Worm (Caenorhabditis elegans) whole organism, young adult: ENCODE measurements around the gene ZC155.4.

ENCODE experiments used
- B0019.2 ChIP-seq: fragments of 200-800 bp; sonication (Bioruptor generic); conservative IDR thresholded peaks from 2 replicates; pipeline ENCODE4 v1.3.6; 2022; ENCODE audit warnings: missing genetic modification reagents, missing genetic modification characterization, missing compliant biosample characterization
- B0261.1 ChIP-seq: sonication (generic microtip); optimal IDR thresholded peaks from 2 replicates; lab custom pipeline; 2016; ENCODE audit warnings: mild to moderate bottlenecking, missing genetic modification characterization, moderate library complexity, missing compliant biosample characterization
- B0336.3 ChIP-seq: fragments of 200-800 bp; sonication (Bioruptor generic); IDR thresholded peaks from 2 replicates; pipeline ENCODE4 v1.3.6; 2022; ENCODE audit warnings: missing genetic modification characterization, missing compliant biosample characterization
- F33H1.4 ChIP-seq: fragments of 200-800 bp; sonication (Bioruptor generic); IDR thresholded peaks from 2 replicates; pipeline ENCODE4 v1.3.6; 2022; ENCODE audit warnings: missing genetic modification reagents, missing genetic modification characterization, missing compliant biosample characterization
- F37B4.10 ChIP-seq: fragments of 200-800 bp; sonication (Bioruptor generic); IDR thresholded peaks from 2 replicates; pipeline ENCODE4 v1.3.6; 2022; ENCODE audit warnings: missing genetic modification characterization, missing compliant biosample characterization
- F57C9.4 ChIP-seq: sonication (generic microtip); optimal IDR thresholded peaks from 2 replicates; lab custom pipeline; 2017; ENCODE audit warnings: mild to moderate bottlenecking, missing genetic modification characterization, missing compliant biosample characterization
- K12H6.12 ChIP-seq: fragments of 200-800 bp; sonication (Bioruptor generic); optimal IDR thresholded peaks from 2 replicates; lab custom pipeline; 2018; ENCODE audit warnings: mild to moderate bottlenecking, missing genetic modification characterization, missing compliant biosample characterization
- T07F8.4 ChIP-seq: sonication (generic microtip); optimal IDR thresholded peaks from 2 replicates; lab custom pipeline; 2016; ENCODE audit warnings: mild to moderate bottlenecking, missing genetic modification characterization, moderate library complexity, missing compliant biosample characterization
- T26A5.8 ChIP-seq: sonication (generic microtip); optimal IDR thresholded peaks from 2 replicates; lab custom pipeline; 2016; ENCODE audit warnings: missing genetic modification characterization, missing compliant biosample characterization
- Y53F4B.3 ChIP-seq: fragments of 200-800 bp; sonication (Bioruptor generic); IDR thresholded peaks from 2 replicates; pipeline ENCODE4 v1.3.6; 2022; ENCODE audit warnings: missing genetic modification reagents, missing genetic modification characterization, missing compliant biosample characterization
- Y56A3A.18 ChIP-seq: fragments of 200-800 bp; sonication (Bioruptor generic); IDR thresholded peaks from 2 replicates; pipeline ENCODE4 v1.3.6; 2022; ENCODE audit warnings: missing genetic modification reagents, missing genetic modification characterization, missing compliant biosample characterization
- akir-1 ChIP-seq: fragments of 200-800 bp; sonication (Bioruptor generic); optimal IDR thresholded peaks from 2 replicates; lab custom pipeline; 2018; ENCODE audit warnings: mild to moderate bottlenecking, missing genetic modification characterization, moderate library complexity, missing compliant biosample characterization
- ceh-100 ChIP-seq: fragments of 200-800 bp; sonication (Bioruptor generic); IDR thresholded peaks from 2 replicates; pipeline ENCODE4 v1.3.6; 2022; ENCODE audit warnings: missing genetic modification reagents, missing genetic modification characterization, missing compliant biosample characterization
- ceh-40 ChIP-seq: fragments of 200-800 bp; sonication (Bioruptor generic); IDR thresholded peaks from 2 replicates; pipeline ENCODE4 v1.3.6; 2022; ENCODE audit warnings: missing genetic modification characterization, missing compliant biosample characterization
- dpff-1 ChIP-seq: sonication (generic microtip); optimal IDR thresholded peaks from 2 replicates; lab custom pipeline; 2017; ENCODE audit warnings: mild to moderate bottlenecking, missing genetic modification characterization, missing compliant biosample characterization
- dpl-1 ChIP-seq: fragments of 150-350 bp; optimal IDR thresholded peaks from 2 replicates; lab custom pipeline; 2014; ENCODE audit warnings: missing biosample characterization, missing genetic modification reagents, missing genetic modification characterization
- him-1 ChIP-seq: sonication (generic microtip); optimal IDR thresholded peaks from 2 replicates; lab custom pipeline; 2016; ENCODE audit warnings: missing genotype, missing genetic modification reagents, missing genetic modification characterization, missing compliant biosample characterization
- hlh-26 ChIP-seq: fragments of 200-800 bp; sonication (Bioruptor generic); conservative IDR thresholded peaks from 2 replicates; pipeline ENCODE4 v1.3.6; 2022; ENCODE audit warnings: missing genetic modification reagents, missing genetic modification characterization, missing compliant biosample characterization
- hmg-20 ChIP-seq: fragments of 200-800 bp; sonication (Bioruptor generic); IDR thresholded peaks from 2 replicates; pipeline ENCODE4 v1.3.6; 2022; ENCODE audit warnings: missing genetic modification reagents, missing genetic modification characterization, missing compliant biosample characterization
- hrde-1 ChIP-seq: sonication (generic microtip); optimal IDR thresholded peaks from 2 replicates; lab custom pipeline; 2016; ENCODE audit warnings: missing genetic modification characterization, mild to moderate bottlenecking, missing compliant biosample characterization, moderate library complexity, missing genotype, missing genetic modification reagents, borderline replicate concordance
- let-526 ChIP-seq: fragments of 200-800 bp; sonication (Bioruptor generic); IDR thresholded peaks from 2 replicates; pipeline ENCODE4 v1.3.6; 2022; ENCODE audit warnings: missing genetic modification reagents, missing genetic modification characterization, missing compliant biosample characterization
- let-607 ChIP-seq, 2 experiments: fragments of 200-800 bp in 1 of 2; sonication (Bioruptor generic) in 1 of 2; sonication (generic microtip) in 1 of 2; optimal IDR thresholded peaks; 2 replicates each; lab custom pipeline; 2016 to 2018; ENCODE audit warnings: mild to moderate bottlenecking in 2 of 2, missing compliant biosample characterization in 2 of 2, missing genetic modification characterization in 2 of 2, moderate library complexity in 2 of 2, missing genotype in 1 of 2
- lin-54 ChIP-seq: fragments of 200-800 bp; sonication (Bioruptor generic); optimal IDR thresholded peaks from 2 replicates; lab custom pipeline; 2018; ENCODE audit warnings: mild to moderate bottlenecking, missing genetic modification characterization, missing compliant biosample characterization
- lsy-27 ChIP-seq: sonication (generic microtip); optimal IDR thresholded peaks from 2 replicates; lab custom pipeline; 2017; ENCODE audit warnings: missing genetic modification characterization, mild to moderate bottlenecking, missing compliant biosample characterization, antibody characterized with exemption, missing genotype, borderline replicate concordance; ENCODE audit not compliant: insufficient read depth
- madf-10 ChIP-seq: sonication (generic microtip); optimal IDR thresholded peaks from 2 replicates; lab custom pipeline; 2016; ENCODE audit warnings: mild to moderate bottlenecking, missing genetic modification characterization, missing compliant biosample characterization
- madf-3 ChIP-seq: fragments of 200-800 bp; sonication (Bioruptor generic); IDR thresholded peaks from 2 replicates; pipeline ENCODE4 v1.3.6; 2022; ENCODE audit warnings: missing genetic modification reagents, missing genetic modification characterization, missing compliant biosample characterization
- madf-6 ChIP-seq: fragments of 200-800 bp; sonication (Bioruptor generic); IDR thresholded peaks from 2 replicates; pipeline ENCODE4 v1.3.6; 2022; ENCODE audit warnings: missing genetic modification reagents, missing genetic modification characterization, missing compliant biosample characterization
- mxl-1 ChIP-seq: sonication (generic microtip); optimal IDR thresholded peaks from 2 replicates; lab custom pipeline; 2016; ENCODE audit warnings: missing genetic modification characterization, missing compliant biosample characterization
- nfya-1 ChIP-seq: sonication (generic microtip); optimal IDR thresholded peaks from 2 replicates; lab custom pipeline; 2017; ENCODE audit warnings: antibody characterized with exemption, missing compliant biosample characterization, missing genetic modification characterization, borderline replicate concordance; ENCODE audit not compliant: insufficient read depth
- nfyb-1 ChIP-seq: fragments of 200-800 bp; sonication (Bioruptor generic); IDR thresholded peaks from 2 replicates; pipeline ENCODE4 v1.3.6; 2022; ENCODE audit warnings: missing genetic modification reagents, missing genetic modification characterization, missing compliant biosample characterization
- nhr-120 ChIP-seq: fragments of 200-800 bp; sonication (Bioruptor generic); IDR thresholded peaks from 2 replicates; pipeline ENCODE4 v1.3.6; 2022; ENCODE audit warnings: missing genetic modification characterization, missing compliant biosample characterization
- nhr-90 ChIP-seq: sonication (generic microtip); optimal IDR thresholded peaks from 2 replicates; lab custom pipeline; 2016; ENCODE audit warnings: missing genotype, mild to moderate bottlenecking, missing genetic modification characterization, missing compliant biosample characterization
- repo-1 ChIP-seq: sonication (generic microtip); optimal IDR thresholded peaks from 2 replicates; lab custom pipeline; 2017; ENCODE audit warnings: mild to moderate bottlenecking, missing genetic modification characterization, missing compliant biosample characterization
- sdz-38 ChIP-seq: sonication (generic microtip); optimal IDR thresholded peaks from 2 replicates; lab custom pipeline; 2016; ENCODE audit warnings: missing genotype, missing genetic modification characterization, missing compliant biosample characterization
- sea-2 ChIP-seq: fragments of 200-800 bp; sonication (Bioruptor generic); IDR thresholded peaks from 2 replicates; pipeline ENCODE4 v1.3.6; 2022; ENCODE audit warnings: missing genetic modification characterization, missing compliant biosample characterization
- snpc-1.1 ChIP-seq: sonication (generic microtip); optimal IDR thresholded peaks from 2 replicates; lab custom pipeline; 2017; ENCODE audit warnings: missing genetic modification characterization, mild to moderate bottlenecking, missing compliant biosample characterization, antibody characterized with exemption, moderate library complexity, missing genotype, missing genetic modification reagents; ENCODE audit not compliant: insufficient read depth
- snpc-1.3 ChIP-seq: sonication (generic microtip); optimal IDR thresholded peaks from 2 replicates; lab custom pipeline; 2017; ENCODE audit warnings: missing genetic modification characterization, mild to moderate bottlenecking, missing compliant biosample characterization, antibody characterized with exemption, moderate library complexity, missing genotype, missing genetic modification reagents; ENCODE audit not compliant: insufficient read depth
- tlf-1 ChIP-seq: fragments of 200-800 bp; sonication (Bioruptor generic); optimal IDR thresholded peaks from 2 replicates; lab custom pipeline; 2018; ENCODE audit warnings: mild to moderate bottlenecking, missing genetic modification characterization, missing compliant biosample characterization
- xnd-1 ChIP-seq: sonication (generic microtip); optimal IDR thresholded peaks from 2 replicates; lab custom pipeline; 2016; ENCODE audit warnings: missing genotype, missing genetic modification reagents, missing genetic modification characterization, missing compliant biosample characterization
- ztf-18 ChIP-seq: sonication (generic microtip); optimal IDR thresholded peaks from 2 replicates; lab custom pipeline; 2016; ENCODE audit warnings: missing genotype, mild to moderate bottlenecking, missing genetic modification characterization, missing compliant biosample characterization
- ztf-3 ChIP-seq: fragments of 200-800 bp; sonication (Bioruptor generic); optimal IDR thresholded peaks from 2 replicates; lab custom pipeline; 2018; ENCODE audit warnings: mild to moderate bottlenecking, missing genetic modification characterization, missing compliant biosample characterization
- ztf-6 ChIP-seq: fragments of 200-800 bp; sonication (Bioruptor generic); IDR thresholded peaks from 2 replicates; pipeline ENCODE4 v1.3.6; 2022; ENCODE audit warnings: missing genetic modification reagents, missing genetic modification characterization, missing compliant biosample characterization

Gene ZC155.4

DNA sequence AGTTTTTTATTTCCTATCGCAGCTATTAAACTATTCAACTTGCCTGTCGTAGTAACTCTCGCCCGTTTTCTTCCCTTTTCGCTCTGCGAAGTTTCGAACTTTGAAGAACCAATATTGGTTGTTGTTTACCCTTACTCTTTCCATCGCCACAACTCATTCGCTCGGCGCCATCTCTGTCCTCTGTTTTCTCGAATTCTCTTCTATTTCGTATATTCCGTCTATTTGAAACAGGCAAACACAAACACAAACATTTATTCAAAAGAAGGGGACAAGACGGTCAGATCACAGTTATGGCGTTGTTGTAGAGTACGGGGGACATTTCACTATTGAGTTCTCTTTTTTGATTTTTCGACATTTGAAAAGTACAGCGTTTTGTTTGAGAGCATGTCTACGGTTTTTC is 7.5 kb upstream of the ZC155.4 start:
- TF ChIP-seq nhr-90 (tag; lab: Kevin White, UChicago), result no peak
- TF ChIP-seq Y53F4B.3 (GFP tag; lab: Robert Waterston, UW), result no peak
- TF ChIP-seq nfya-1 (tag; lab: Kevin White, UChicago), result no peak
- TF ChIP-seq him-1, result no peak
- TF ChIP-seq B0019.2 (GFP tag; lab: Robert Waterston, UW), result no peak
- no peak for TF ChIP-seq nfyb-1 (GFP tag; lab: Robert Waterston, UW)
- TF ChIP-seq hmg-20 (GFP tag; lab: Robert Waterston, UW), result no peak
- TF ChIP-seq ztf-18 (tag; lab: Kevin White, UChicago), result no peak
- no peak for TF ChIP-seq let-526
- no peak for TF ChIP-seq snpc-1.1 (tag; lab: Kevin White, UChicago)
- TF ChIP-seq F37B4.10 (GFP tag; lab: Robert Waterston, UW), result no peak
- TF ChIP-seq K12H6.12 (tag; lab: Kevin White, UChicago), result no peak
- no peak for TF ChIP-seq tlf-1 (GFP tag; lab: Kevin White, UChicago)
- no peak for TF ChIP-seq nhr-120 (GFP tag; lab: Robert Waterston, UW)
- TF ChIP-seq, all 124 proteins: peak for 0

DNA sequence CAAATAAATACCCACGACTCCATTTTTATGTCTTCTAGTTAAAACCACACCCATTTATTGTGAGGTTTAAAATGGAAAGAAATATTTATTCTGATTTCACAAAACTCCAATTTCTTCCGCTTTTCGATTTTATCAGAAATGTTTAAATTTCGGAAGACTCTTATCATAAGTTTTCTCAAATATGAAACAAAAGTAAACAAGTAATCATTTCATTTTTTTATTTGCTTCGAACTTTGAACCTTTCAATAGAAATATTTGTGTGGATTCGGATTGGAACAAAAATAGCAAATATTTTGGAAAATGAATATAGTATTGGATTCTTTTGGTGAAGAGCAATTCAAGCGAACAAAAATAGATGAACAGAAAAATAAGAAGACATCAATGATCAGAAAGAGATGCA is 6.5 kb upstream of the ZC155.4 start:
- TF ChIP-seq madf-3 (GFP tag; lab: Robert Waterston, UW), result no peak
- TF ChIP-seq snpc-1.3 (tag; lab: Kevin White, UChicago), result no peak
- TF ChIP-seq nhr-90 (tag; lab: Kevin White, UChicago), result no peak
- TF ChIP-seq let-607 (tag; optimal IDR thresholded peaks at IDR 0.05; lab: Kevin White, UChicago), result no peak
- no peak for TF ChIP-seq hlh-26 (GFP tag; lab: Robert Waterston, UW)
- no peak for TF ChIP-seq repo-1 (tag; lab: Kevin White, UChicago)

DNA sequence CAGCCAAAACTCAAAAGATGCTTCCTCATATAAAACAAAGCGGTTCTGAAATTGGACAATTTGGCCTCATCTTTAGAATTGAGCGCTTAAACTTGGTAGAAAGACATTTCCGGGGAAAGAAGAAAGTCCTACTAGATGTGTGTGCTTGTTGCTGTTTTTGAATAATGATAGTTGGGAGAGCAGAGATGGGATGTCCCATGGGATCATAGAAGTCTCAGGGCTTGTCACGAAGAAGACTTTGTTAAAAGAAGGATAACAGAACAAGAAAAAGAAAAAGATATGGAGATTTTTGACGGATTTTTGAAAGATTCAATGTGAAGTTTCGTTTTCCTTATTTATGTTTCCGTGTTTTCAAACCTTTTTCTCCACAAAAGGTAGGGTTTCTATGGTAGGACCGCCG is 3.4 kb upstream of the ZC155.4 start, which contains the start of gene ZC155.2:
TSS of gene ZC155.2 (plus strand) at position 301 of the 400 bp plus-strand sequence.
- TF ChIP-seq akir-1 (GFP tag; lab: Kevin White, UChicago), result no peak
- no peak for TF ChIP-seq madf-10
- TF ChIP-seq mxl-1 (tag; lab: Kevin White, UChicago), result no peak
- no peak for TF ChIP-seq sea-2 (GFP tag; lab: Robert Waterston, UW)
- TF ChIP-seq ceh-40 (GFP tag; lab: Robert Waterston, UW), result no peak
- no peak for TF ChIP-seq ztf-6 (GFP tag; lab: Robert Waterston, UW)
- TF ChIP-seq B0336.3, result no peak
- no peak for TF ChIP-seq F57C9.4 (tag; lab: Kevin White, UChicago)
- TF ChIP-seq ceh-100 (GFP tag; lab: Robert Waterston, UW), result no peak
- no peak for TF ChIP-seq lin-54
- no peak for TF ChIP-seq xnd-1 (tag; lab: Kevin White, UChicago)
- no peak for TF ChIP-seq T07F8.4 (tag; lab: Kevin White, UChicago)
- TF ChIP-seq B0019.2 (GFP tag; lab: Robert Waterston, UW), result no peak
- no peak for TF ChIP-seq madf-3 (GFP tag; lab: Robert Waterston, UW)
- TF ChIP-seq dpff-1 (tag; lab: Kevin White, UChicago), result no peak
- no peak for TF ChIP-seq F33H1.4 (GFP tag; lab: Robert Waterston, UW)
- no peak for TF ChIP-seq B0261.1

DNA sequence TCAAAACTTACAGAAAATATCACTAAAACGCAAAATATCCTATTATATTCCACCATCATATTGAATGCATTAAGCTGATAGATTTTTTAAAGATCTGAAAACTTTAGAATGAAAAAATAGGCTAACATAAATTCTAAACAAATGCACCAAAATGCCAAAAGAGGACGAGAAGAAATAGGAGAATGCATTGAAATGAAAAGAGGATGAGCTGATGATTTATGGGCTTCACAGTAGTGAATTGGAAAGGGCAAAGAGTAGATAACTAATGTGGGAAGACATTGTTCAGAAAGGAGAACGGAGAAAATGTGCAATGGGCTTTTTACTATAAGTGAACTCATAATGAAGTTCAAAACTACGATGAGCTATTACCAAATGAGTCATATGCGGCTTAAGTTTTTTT is 2.2 kb upstream of the ZC155.4 start, which contains the start of gene cutl-19:
TSS of gene cutl-19 (minus strand) at position 101 of the 400 bp plus-strand sequence.
- TF ChIP-seq lsy-27, result no peak
- no peak for TF ChIP-seq madf-3 (GFP tag; lab: Robert Waterston, UW)
- no peak for TF ChIP-seq Y56A3A.18 (GFP tag; lab: Robert Waterston, UW)
- TF ChIP-seq dpl-1 (GFP tag; lab: Kevin White, UChicago), result no peak
- TF ChIP-seq sdz-38 (tag; lab: Kevin White, UChicago), result no peak
- no peak for TF ChIP-seq akir-1 (GFP tag; lab: Kevin White, UChicago)
- TF ChIP-seq hrde-1 (tag; lab: Kevin White, UChicago), result no peak
- no peak for TF ChIP-seq madf-6 (GFP tag; lab: Robert Waterston, UW)
- no peak for TF ChIP-seq T26A5.8
- no peak for TF ChIP-seq T07F8.4 (tag; lab: Kevin White, UChicago)
- TF ChIP-seq ztf-3 (GFP tag; lab: Kevin White, UChicago), result no peak
